Fruit fly (Drosophila melanogaster) whole organism, embryonic: Measurements from ENCODE around the gene Traf4.

Source experiments
- Aef1 ChIP-seq: fragments of 200-800 bp; sonication (Bioruptor generic); IDR thresholded peaks from 3 replicates; pipeline ENCODE4 v1.3.6; 2022; ENCODE audit warnings: missing biosample characterization, missing genetic modification characterization
- Awh ChIP-seq: fragments of 200-800 bp; sonication (Bioruptor generic); IDR thresholded peaks from 2 replicates; pipeline ENCODE4, ENCODE4 v1.3.6; 2022; ENCODE audit warnings: missing biosample characterization, missing genetic modification characterization
- Bteb2 ChIP-seq: fragments of 200-800 bp; sonication (Bioruptor generic); optimal IDR thresholded peaks from 2 replicates; lab custom pipeline; 2016; ENCODE audit warnings: missing biosample characterization, missing genetic modification characterization
- CG10209 ChIP-seq: fragments of 200-800 bp; sonication (Bioruptor generic); optimal IDR thresholded peaks from 3 replicates; lab custom pipeline; 2017; ENCODE audit warnings: missing biosample characterization, mild to moderate bottlenecking, missing genetic modification characterization, missing genetic modification reagents
- CG10979 ChIP-seq: fragments of 200-800 bp; sonication (Bioruptor generic); optimal IDR thresholded peaks from 2 replicates; lab custom pipeline; 2018; ENCODE audit warnings: missing biosample characterization, mild to moderate bottlenecking, missing genetic modification characterization, moderate library complexity
- CG13296 ChIP-seq: fragments of 200-800 bp; sonication (Bioruptor generic); optimal IDR thresholded peaks from 3 replicates; lab custom pipeline; 2018; ENCODE audit warnings: missing biosample characterization, mild to moderate bottlenecking, missing genetic modification characterization
- CG13424 ChIP-seq: fragments of 200-800 bp; sonication (Bioruptor generic); optimal IDR thresholded peaks from 2 replicates; lab custom pipeline; 2019; ENCODE audit warnings: missing biosample characterization, mild to moderate bottlenecking, missing genetic modification characterization, moderate library complexity
- CG15479 ChIP-seq: fragments of 200-800 bp; sonication (Bioruptor generic); optimal IDR thresholded peaks from 3 replicates; lab custom pipeline; 2019; ENCODE audit warnings: missing biosample characterization, mild to moderate bottlenecking, missing genetic modification characterization, moderate library complexity
- CG17359 ChIP-seq: fragments of 200-800 bp; sonication (Bioruptor generic); optimal IDR thresholded peaks from 3 replicates; lab custom pipeline; 2018; ENCODE audit warnings: missing biosample characterization, mild to moderate bottlenecking, missing genetic modification characterization, moderate library complexity
- CG17912 ChIP-seq: fragments of 200-800 bp; sonication (Bioruptor generic); optimal IDR thresholded peaks from 2 replicates; lab custom pipeline; 2018; ENCODE audit warnings: missing biosample characterization, mild to moderate bottlenecking, missing genetic modification characterization
- CG18011 ChIP-seq: fragments of 200-800 bp; sonication (Bioruptor generic); optimal IDR thresholded peaks from 2 replicates; lab custom pipeline; 2017; ENCODE audit warnings: missing biosample characterization, missing genetic modification characterization, mild to moderate bottlenecking, moderate library complexity, missing genotype
- CG18476 ChIP-seq: fragments of 200-800 bp; sonication (Bioruptor generic); optimal IDR thresholded peaks from 2 replicates; lab custom pipeline; 2016; ENCODE audit warnings: missing biosample characterization, mild to moderate bottlenecking, missing genetic modification characterization
- CG3407 ChIP-seq: fragments of 200-800 bp; sonication (Bioruptor generic); optimal IDR thresholded peaks from 2 replicates; lab custom pipeline; 2018; ENCODE audit warnings: missing biosample characterization, mild to moderate bottlenecking, missing genetic modification characterization
- CG34224 ChIP-seq: fragments of 200-800 bp; sonication (Bioruptor generic); IDR thresholded peaks from 3 replicates; pipeline ENCODE4 v1.3.6; 2022; ENCODE audit warnings: missing biosample characterization, missing genetic modification characterization; ENCODE audit not compliant: partially characterized antibody
- CG3847 ChIP-seq: fragments of 200-800 bp; sonication (Bioruptor generic); IDR thresholded peaks from 2 replicates; pipeline ENCODE4 v1.3.6; 2022; ENCODE audit warnings: missing biosample characterization, missing genetic modification characterization
- CG4328 ChIP-seq: fragments of 200-800 bp; sonication (Bioruptor generic); optimal IDR thresholded peaks from 3 replicates; lab custom pipeline; 2017; ENCODE audit warnings: missing biosample characterization, missing genetic modification reagents, missing genetic modification characterization
- CG6254 ChIP-seq: fragments of 200-800 bp; sonication (Bioruptor generic); optimal IDR thresholded peaks from 3 replicates; lab custom pipeline; 2017; ENCODE audit warnings: mild to moderate bottlenecking, missing biosample characterization, missing genetic modification reagents, missing genetic modification characterization
- CG6791 ChIP-seq: fragments of 200-800 bp; sonication (Bioruptor generic); IDR thresholded peaks from 3 replicates; pipeline ENCODE4 v1.3.6; 2022; ENCODE audit warnings: missing biosample characterization, missing genetic modification characterization; ENCODE audit not compliant: partially characterized antibody
- CG6813 ChIP-seq: fragments of 200-800 bp; sonication (Bioruptor generic); optimal IDR thresholded peaks from 2 replicates; lab custom pipeline; 2017; ENCODE audit warnings: missing biosample characterization, missing genetic modification characterization, mild to moderate bottlenecking, moderate library complexity, missing genetic modification reagents
- CG7357 ChIP-seq: fragments of 200-800 bp; sonication (Bioruptor generic); IDR thresholded peaks from 3 replicates; pipeline ENCODE4 v1.3.6; 2022; ENCODE audit warnings: missing biosample characterization, missing genetic modification characterization
- CG7786 ChIP-seq: fragments of 200-800 bp; sonication (Bioruptor generic); optimal IDR thresholded peaks from 2 replicates; lab custom pipeline; 2016; ENCODE audit warnings: missing biosample characterization, missing genetic modification characterization
- CG8388 ChIP-seq: fragments of 200-800 bp; sonication (Bioruptor generic); optimal IDR thresholded peaks from 2 replicates; lab custom pipeline; 2019; ENCODE audit warnings: missing biosample characterization, mild to moderate bottlenecking, missing genetic modification characterization, moderate library complexity
- CG9609 ChIP-seq: fragments of 200-800 bp; sonication (Bioruptor generic); optimal IDR thresholded peaks from 3 replicates; lab custom pipeline; 2016; ENCODE audit warnings: missing biosample characterization, missing genetic modification characterization
- Eip74EF ChIP-seq, 2 experiments: fragments of 200-800 bp in 1 of 2; fragments of >200 bp in 1 of 2; sonication (Bioruptor generic) in 1 of 2; optimal IDR thresholded peaks; 2 replicates each; lab custom pipeline; 2017 to 2019; ENCODE audit warnings: missing biosample characterization in 2 of 2, missing genetic modification characterization in 2 of 2, mild to moderate bottlenecking in 1 of 2, moderate library complexity in 1 of 2
- HLHmδ ChIP-seq: fragments of 200-800 bp; sonication (Bioruptor generic); optimal IDR thresholded peaks from 2 replicates; lab custom pipeline; 2018; ENCODE audit warnings: missing biosample characterization, mild to moderate bottlenecking, missing genetic modification characterization, moderate library complexity
- Mes4 ChIP-seq: fragments of 200-800 bp; sonication (Bioruptor generic); optimal IDR thresholded peaks from 2 replicates; lab custom pipeline; 2016; ENCODE audit warnings: missing biosample characterization, missing genetic modification characterization
- NC2β ChIP-seq: fragments of 200-800 bp; sonication (Bioruptor generic); optimal IDR thresholded peaks from 2 replicates; lab custom pipeline; 2016; ENCODE audit warnings: missing biosample characterization, missing genetic modification characterization
- Scr ChIP-seq: fragments of 200-800 bp; sonication (Bioruptor generic); IDR thresholded peaks from 2 replicates; pipeline ENCODE4 v1.3.6; 2022; ENCODE audit warnings: missing biosample characterization, missing genetic modification characterization; ENCODE audit not compliant: partially characterized antibody
- Taf1 ChIP-seq: fragments of 200-800 bp; sonication (Bioruptor generic); IDR thresholded peaks from 2 replicates; pipeline ENCODE4 v1.3.6; 2022; ENCODE audit warnings: missing biosample characterization, missing genetic modification characterization
- amos ChIP-seq: fragments of 200-800 bp; sonication (Bioruptor generic); IDR thresholded peaks from 2 replicates; pipeline ENCODE4 v1.3.6; 2022; ENCODE audit warnings: missing biosample characterization, missing genetic modification characterization; ENCODE audit not compliant: partially characterized antibody
- ara ChIP-seq: fragments of 200-800 bp; sonication (Bioruptor generic); IDR thresholded peaks from 2 replicates; pipeline ENCODE4 v1.3.6; 2022; ENCODE audit warnings: missing biosample characterization, missing genetic modification characterization
- ash1 ChIP-seq: fragments of 200-800 bp; sonication (Bioruptor generic); optimal IDR thresholded peaks from 2 replicates; lab custom pipeline; 2018; ENCODE audit warnings: missing biosample characterization, mild to moderate bottlenecking, missing genetic modification characterization
- bigmax ChIP-seq: fragments of 200-800 bp; sonication (Bioruptor generic); optimal IDR thresholded peaks from 2 replicates; lab custom pipeline; 2018; ENCODE audit warnings: missing biosample characterization, mild to moderate bottlenecking, missing genetic modification characterization
- ci ChIP-seq: fragments of 200-800 bp; sonication (Bioruptor generic); IDR thresholded peaks from 3 replicates; pipeline ENCODE4 v1.3.6; 2022; ENCODE audit warnings: missing biosample characterization, missing genetic modification characterization
- corto ChIP-seq: fragments of 200-800 bp; sonication (Bioruptor generic); optimal IDR thresholded peaks from 2 replicates; lab custom pipeline; 2016; ENCODE audit warnings: missing biosample characterization, mild to moderate bottlenecking, missing genetic modification characterization, moderate library complexity
- croc ChIP-seq: fragments of 200-800 bp; sonication (Bioruptor generic); conservative IDR thresholded peaks from 3 replicates; pipeline ENCODE4 v1.3.6; 2022; ENCODE audit warnings: missing biosample characterization, missing genetic modification characterization
- dm ChIP-seq: fragments of 200-800 bp; sonication (Bioruptor generic); optimal IDR thresholded peaks from 3 replicates; lab custom pipeline; 2016; ENCODE audit warnings: missing biosample characterization, missing genetic modification characterization
- dmrt99B ChIP-seq: fragments of 200-800 bp; sonication (Bioruptor generic); optimal IDR thresholded peaks from 2 replicates; lab custom pipeline; 2018; ENCODE audit warnings: missing biosample characterization, mild to moderate bottlenecking, missing genetic modification characterization, moderate library complexity
- exex ChIP-seq: fragments of 200-800 bp; sonication (Bioruptor generic); optimal IDR thresholded peaks from 4 replicates; lab custom pipeline; 2018; ENCODE audit warnings: missing biosample characterization, mild to moderate bottlenecking, missing genetic modification characterization, moderate library complexity
- fd102C ChIP-seq: fragments of 200-800 bp; sonication (Bioruptor generic); optimal IDR thresholded peaks from 2 replicates; lab custom pipeline; 2018; ENCODE audit warnings: missing biosample characterization, mild to moderate bottlenecking, missing genetic modification characterization, moderate library complexity
- gro ChIP-seq: fragments of 200-800 bp; sonication (Bioruptor generic); optimal IDR thresholded peaks from 2 replicates; lab custom pipeline; 2016; ENCODE audit warnings: missing biosample characterization, missing genetic modification characterization
- hth ChIP-seq: fragments of >200 bp; optimal IDR thresholded peaks from 2 replicates; lab custom pipeline; 2017; ENCODE audit warnings: inconsistent platforms
- lov ChIP-seq, 2 experiments: fragments of 200-800 bp in 1 of 2; fragments of >200 bp in 1 of 2; sonication (Bioruptor generic) in 1 of 2; IDR thresholded peaks in 1 of 2; optimal IDR thresholded peaks in 1 of 2; 2 replicates in 1 of 2; 3 replicates in 1 of 2; pipeline versions ENCODE4 v1.3.6 to Lab custom; 2017 to 2022; ENCODE audit warnings: missing biosample characterization in 1 of 2, missing genetic modification characterization in 1 of 2
- otp ChIP-seq: fragments of 200-800 bp; sonication (Bioruptor generic); IDR thresholded peaks from 3 replicates; pipeline ENCODE4, ENCODE4 v1.3.6; 2022; ENCODE audit warnings: missing biosample characterization, missing genetic modification characterization
- peb ChIP-seq: fragments of 200-800 bp; sonication (Bioruptor generic); IDR thresholded peaks from 2 replicates; pipeline ENCODE4 v1.3.6; 2022; ENCODE audit warnings: missing biosample characterization, missing genetic modification characterization
- pfk ChIP-seq: fragments of 200-800 bp; sonication (Bioruptor generic); optimal IDR thresholded peaks from 2 replicates; lab custom pipeline; 2018; ENCODE audit warnings: missing biosample characterization, mild to moderate bottlenecking, missing genetic modification characterization, moderate library complexity
- sr ChIP-seq: fragments of 200-800 bp; sonication (Bioruptor generic); IDR thresholded peaks from 3 replicates; pipeline ENCODE4 v1.3.6; 2022; ENCODE audit warnings: missing biosample characterization, missing genetic modification characterization
- usp ChIP-seq: fragments of >200 bp; optimal IDR thresholded peaks from 2 replicates; lab custom pipeline; 2017; ENCODE audit warnings: missing biosample characterization, missing genetic modification characterization
- wek ChIP-seq: fragments of 200-800 bp; sonication (Bioruptor generic); optimal IDR thresholded peaks from 3 replicates; lab custom pipeline; 2018; ENCODE audit warnings: missing biosample characterization, mild to moderate bottlenecking, missing genetic modification characterization, moderate library complexity
- wor ChIP-seq: fragments of 200-800 bp; sonication (Bioruptor generic); IDR thresholded peaks from 2 replicates; pipeline ENCODE4 v1.3.6; 2022; ENCODE audit warnings: missing biosample characterization, missing genetic modification characterization

Gene Traf4

dm6 chr2L:4417982-4418381, 56.3 kb downstream of the Traf4 start (continued):
- TF ChIP-seq ci, result peak; percentile 52; the same call in 1 of the 3 replicates
- no peak for TF ChIP-seq CG13424
- no peak; the same call in 2 of the 3 replicates for TF ChIP-seq Aef1 (GFP tag; lab: Robert Waterston, UW)
- TF ChIP-seq CG10209, result no peak
- TF ChIP-seq Scr (GFP tag; lab: Robert Waterston, UW), result no peak
- no peak for TF ChIP-seq ash1 (GFP tag; lab: Kevin White, UChicago)
- no peak for TF ChIP-seq Taf1 (GFP tag; lab: Robert Waterston, UW)
- peak; percentile 18 for TF ChIP-seq dmrt99B
- TF ChIP-seq CG3407 (GFP tag; lab: Kevin White, UChicago), result no peak
- TF ChIP-seq CG18011 (GFP tag; lab: Kevin White, UChicago), result no peak
- TF ChIP-seq fd102C (GFP tag; lab: Kevin White, UChicago), result no peak
- TF ChIP-seq CG10979 (tag; lab: Kevin White, UChicago), result peak; percentile 96
- TF ChIP-seq CG17359, result no peak
- no peak for TF ChIP-seq CG18476 (GFP tag; lab: Kevin White, UChicago)
- TF ChIP-seq CG6791 (GFP tag; lab: Robert Waterston, UW), result no peak
- TF ChIP-seq CG34224, result no peak
- TF ChIP-seq Eip74EF (GFP tag; optimal IDR thresholded peaks at IDR 0.05; lab: Kevin White, UChicago), result no peak
- peak; percentile 59; the same call in 1 of the 3 replicates for TF ChIP-seq sr (GFP tag; lab: Robert Waterston, UW)
- TF ChIP-seq lov (optimal IDR thresholded peaks at IDR 0.05; lab: Kevin White, UChicago), result no peak
- 0 out of 3 replicates have a peak, but pooled peaks have one; percentile 51 for TF ChIP-seq lov (GFP tag; IDR thresholded peaks at IDR 0.05; lab: Robert Waterston, UW)
- no peak for TF ChIP-seq exex
- no peak for TF ChIP-seq amos (GFP tag; lab: Robert Waterston, UW)
- no peak for TF ChIP-seq CG7357
- TF ChIP-seq CG17912 (GFP tag; lab: Kevin White, UChicago), result no peak
- TF ChIP-seq Bteb2, result no peak
- no peak for TF ChIP-seq Mes4 (GFP tag; lab: Kevin White, UChicago)
- TF ChIP-seq croc (GFP tag; lab: Robert Waterston, UW), result peak; percentile 13; the same call in 1 of the 3 replicates
- no peak for TF ChIP-seq peb
- no peak for TF ChIP-seq bigmax (GFP tag; lab: Kevin White, UChicago)
- no peak for TF ChIP-seq wor (GFP tag; lab: Robert Waterston, UW)
- no peak for TF ChIP-seq NC2β (GFP tag; lab: Kevin White, UChicago)
- no peak for TF ChIP-seq gro
- TF ChIP-seq corto (GFP tag; lab: Kevin White, UChicago), result no peak
- TF ChIP-seq wek (GFP tag; lab: Kevin White, UChicago), result no peak
- no peak for TF ChIP-seq CG6254 (GFP tag; lab: Kevin White, UChicago)
- no peak for TF ChIP-seq usp
- TF ChIP-seq CG3847 (GFP tag; lab: Robert Waterston, UW), result no peak
- no peak for TF ChIP-seq pfk (GFP tag; lab: Kevin White, UChicago)
- TF ChIP-seq dm (GFP tag; lab: Kevin White, UChicago), result no peak
- TF ChIP-seq CG6813 (GFP tag; lab: Kevin White, UChicago), result no peak
- 0 out of 3 replicates have a peak, but pooled peaks have one; percentile 42 for TF ChIP-seq otp (GFP tag; lab: Robert Waterston, UW)
- TF ChIP-seq CG8388 (GFP tag; lab: Kevin White, UChicago), result no peak
- TF ChIP-seq hth (lab: Kevin White, UChicago), result no peak
- no peak for TF ChIP-seq CG15479 (GFP tag; lab: Kevin White, UChicago)
- TF ChIP-seq ara (GFP tag; lab: Robert Waterston, UW), result peak; percentile 33; the same call in 1 of the 2 replicates
- no peak for TF ChIP-seq CG9609
- TF ChIP-seq Awh (GFP tag; lab: Robert Waterston, UW), result 0 out of 2 replicates have a peak, but pooled peaks have one; percentile 20
- TF ChIP-seq CG13296 (GFP tag; lab: Kevin White, UChicago), result no peak
- TF ChIP-seq CG7786 (GFP tag; lab: Kevin White, UChicago), result no peak
- TF ChIP-seq HLHmδ, result no peak
- no peak for TF ChIP-seq CG4328 (GFP tag; lab: Kevin White, UChicago)
